Fruit fly (Drosophila melanogaster): ENCODE data around the gene CG3699.

CG3699 gene

dm6 chrX:966818-967217, 19.5 kb upstream of the CG3699 start (continued):
- TF ChIP-seq CG12769 (tag; optimal IDR thresholded peaks at IDR 0.05) (peak; percentile 66), CG18764 (GFP tag; optimal IDR thresholded peaks at IDR 0.05) (no peak), Usf (GFP tag; optimal IDR thresholded peaks at IDR 0.05) (no peak), CG31365 (tag; optimal IDR thresholded peaks at IDR 0.05) (no peak), dmrt99B (tag; optimal IDR thresholded peaks at IDR 0.05) (peak; percentile 62), CG10147 (GFP tag; optimal IDR thresholded peaks at IDR 0.05) (peak; percentile 26), CG11456 (GFP tag; IDR thresholded peaks at IDR 0.05) (0 out of 3 replicates have a peak, but pooled peaks have one; percentile 53), bcd (GFP tag; optimal IDR thresholded peaks at IDR 0.05) (peak; percentile 32), CG13424 (tag; optimal IDR thresholded peaks at IDR 0.05) (peak; percentile 57), emc (GFP tag; optimal IDR thresholded peaks at IDR 0.05) (no peak), CG12071 (GFP tag; optimal IDR thresholded peaks at IDR 0.05) (peak; percentile 1), CG2678 (tag; optimal IDR thresholded peaks at IDR 0.05) (peak; percentile 68), D19A (tag; optimal IDR thresholded peaks at IDR 0.05) (peak; percentile 37), Xbp1 (GFP tag; optimal IDR thresholded peaks at IDR 0.05) (peak; percentile 15), Hr51 (GFP tag; optimal IDR thresholded peaks at IDR 0.05) (peak in 1 of 2 experiments; percentile 40), Gug (GFP tag; IDR thresholded peaks at IDR 0.05) (peak; percentile 6; the same call in 1 of the 4 replicates), nerfin-1 (tag; optimal IDR thresholded peaks at IDR 0.05) (no peak), CG2712 (tag; optimal IDR thresholded peaks at IDR 0.05) (peak; percentile 27), CG6175 (GFP tag; IDR thresholded peaks at IDR 0.05) (no peak), CG7556 (GFP tag; optimal IDR thresholded peaks at IDR 0.05) (peak; percentile 41), tgo (GFP tag; IDR thresholded peaks at IDR 0.05) (peak; percentile 28; the same call in 2 of the 3 replicates), Med (GFP tag) (peak; percentile 87), dpn (GFP tag; optimal IDR thresholded peaks at IDR 0.05) (peak in 1 of 2 experiments; percentile 2), H15 (GFP tag; IDR thresholded peaks at IDR 0.05) (0 out of 3 replicates have a peak, but pooled peaks have one; percentile 15), CG31441 (GFP tag; IDR thresholded peaks at IDR 0.05) (peak; percentile 39; the same call in 1 of the 2 replicates), TFAM (GFP tag; optimal IDR thresholded peaks at IDR 0.05) (no peak), ken (GFP tag; IDR thresholded peaks at IDR 0.05) (0 out of 3 replicates have a peak, but pooled peaks have one; percentile 37), CG11247 (GFP tag; IDR thresholded peaks at IDR 0.05) (0 out of 2 replicates have a peak, but pooled peaks have one; percentile 20), fd102C (GFP tag; optimal IDR thresholded peaks at IDR 0.05) (no peak), grau (tag; optimal IDR thresholded peaks at IDR 0.05) (peak; percentile 56), CG17359 (tag; optimal IDR thresholded peaks at IDR 0.05) (peak; percentile 56), CG9932 (GFP tag; IDR thresholded peaks at IDR 0.05) (peak; percentile 49), Fer3 (tag; optimal IDR thresholded peaks at IDR 0.05) (peak; percentile 30), CG13624 (GFP tag; optimal IDR thresholded peaks at IDR 0.05) (peak; percentile 20), CG10654 (GFP tag; optimal IDR thresholded peaks at IDR 0.05) (no peak), unpg (GFP tag; optimal IDR thresholded peaks at IDR 0.05) (peak; percentile 23), schlank (tag; optimal IDR thresholded peaks at IDR 0.05) (peak; percentile 23), CG32772 (GFP tag; IDR thresholded peaks at IDR 0.05) (peak; percentile 31; the same call in 1 of the 2 replicates), sisA (GFP tag; IDR thresholded peaks at IDR 0.05) (peak; percentile 34; the same call in 1 of the 2 replicates), CG8924 (tag; optimal IDR thresholded peaks at IDR 0.05) (peak; percentile 37), CG11696 (GFP tag; IDR thresholded peaks at IDR 0.05) (no peak), so (GFP tag; IDR thresholded peaks at IDR 0.05) (no peak), CG12391 (tag; optimal IDR thresholded peaks at IDR 0.05) (peak; percentile 25), CG15269 (tag; optimal IDR thresholded peaks at IDR 0.05) (peak; percentile 63), Ada2b (GFP tag; IDR thresholded peaks at IDR 0.05) (peak; percentile 47; the same call in 1 of the 2 replicates), usp (GFP tag; optimal IDR thresholded peaks at IDR 0.05) (no peak), CG13296 (GFP tag; optimal IDR thresholded peaks at IDR 0.05) (peak; percentile 45), CG7786 (GFP tag; optimal IDR thresholded peaks at IDR 0.05) (no peak), fd3F (GFP tag; optimal IDR thresholded peaks at IDR 0.05) (peak; percentile 21), HLH3B (GFP tag; IDR thresholded peaks at IDR 0.05) (peak; percentile 59)

All from whole organism, embryonic.